Fruit fly (Drosophila melanogaster) whole organism, pupa: Measurements from ENCODE around the gene CG33332.

Experiments used
- CG10348 ChIP-seq: fragments of 200-800 bp; sonication (Bioruptor generic); IDR thresholded peaks from 2 replicates; pipeline ENCODE4 v1.3.6; 2022; ENCODE audit warnings: missing biosample characterization, missing genetic modification characterization
- CG12605 ChIP-seq: fragments of 200-800 bp; sonication (Bioruptor generic); IDR thresholded peaks from 2 replicates; pipeline ENCODE4 v1.3.6; 2022; ENCODE audit warnings: missing biosample characterization, missing genetic modification characterization
- CG13204 ChIP-seq: fragments of 200-800 bp; sonication (Bioruptor generic); optimal IDR thresholded peaks from 2 replicates; lab custom pipeline; 2018; ENCODE audit warnings: missing biosample characterization, mild to moderate bottlenecking, missing genetic modification characterization, moderate library complexity
- CG14655 ChIP-seq: fragments of 200-800 bp; sonication (Bioruptor generic); optimal IDR thresholded peaks from 3 replicates; lab custom pipeline; 2017; ENCODE audit warnings: mild to moderate bottlenecking, missing biosample characterization, missing genetic modification reagents, missing genetic modification characterization
- CG15710 ChIP-seq: fragments of 200-800 bp; sonication (Bioruptor generic); optimal IDR thresholded peaks from 2 replicates; lab custom pipeline; 2018; ENCODE audit warnings: missing biosample characterization, mild to moderate bottlenecking, missing genetic modification characterization, moderate library complexity
- CG17806 ChIP-seq: fragments of 200-800 bp; sonication (Bioruptor generic); optimal IDR thresholded peaks from 2 replicates; lab custom pipeline; 2018; ENCODE audit warnings: missing biosample characterization, mild to moderate bottlenecking, missing genetic modification characterization, moderate library complexity
- CG32121 ChIP-seq: fragments of 200-800 bp; sonication (Bioruptor generic); IDR thresholded peaks from 2 replicates; pipeline ENCODE4 v1.3.6; 2022; ENCODE audit warnings: missing biosample characterization, missing genetic modification characterization
- CG34367 ChIP-seq: fragments of 200-800 bp; sonication (Bioruptor generic); optimal IDR thresholded peaks from 2 replicates; lab custom pipeline; 2018; ENCODE audit warnings: missing biosample characterization, mild to moderate bottlenecking, missing genetic modification characterization
- CG4496 ChIP-seq: fragments of 200-800 bp; sonication (Bioruptor generic); IDR thresholded peaks from 3 replicates; pipeline ENCODE4 v1.3.6; 2022; ENCODE audit warnings: missing biosample characterization, missing genetic modification characterization
- CG8159 ChIP-seq: fragments of 200-800 bp; sonication (Bioruptor generic); optimal IDR thresholded peaks from 3 replicates; lab custom pipeline; 2018; ENCODE audit warnings: missing biosample characterization, mild to moderate bottlenecking, missing genetic modification characterization, moderate library complexity
- CG8301 ChIP-seq: fragments of 200-800 bp; sonication (Bioruptor generic); optimal IDR thresholded peaks from 2 replicates; lab custom pipeline; 2018; ENCODE audit warnings: missing biosample characterization, mild to moderate bottlenecking, missing genetic modification characterization
- CG9948 ChIP-seq: fragments of 200-800 bp; sonication (Bioruptor generic); optimal IDR thresholded peaks from 2 replicates; lab custom pipeline; 2018; ENCODE audit warnings: missing biosample characterization, mild to moderate bottlenecking, missing genetic modification characterization, moderate library complexity
- D1 ChIP-seq: fragments of 200-800 bp; sonication (Bioruptor generic); optimal IDR thresholded peaks from 2 replicates; lab custom pipeline; 2018; ENCODE audit warnings: missing biosample characterization, mild to moderate bottlenecking, missing genetic modification characterization, moderate library complexity
- EcR ChIP-seq: fragments of 200-800 bp; sonication (Bioruptor generic); optimal IDR thresholded peaks from 3 replicates; lab custom pipeline; 2019; ENCODE audit warnings: missing biosample characterization, missing genetic modification characterization, mild to moderate bottlenecking, moderate library complexity, missing genetic modification reagents
- Ets98B ChIP-seq: fragments of 200-800 bp; sonication (Bioruptor generic); IDR thresholded peaks from 2 replicates; pipeline ENCODE4 v1.3.6; 2022; ENCODE audit warnings: missing biosample characterization, missing genetic modification characterization
- Pif1A ChIP-seq: fragments of 200-800 bp; sonication (Bioruptor generic); optimal IDR thresholded peaks from 3 replicates; lab custom pipeline; 2016; ENCODE audit warnings: missing biosample characterization, missing genetic modification characterization
- Pif1B ChIP-seq: fragments of 200-800 bp; sonication (Bioruptor generic); optimal IDR thresholded peaks from 3 replicates; lab custom pipeline; 2016; ENCODE audit warnings: missing biosample characterization, missing genetic modification characterization
- Snoo ChIP-seq: fragments of 200-800 bp; sonication (Bioruptor generic); optimal IDR thresholded peaks from 3 replicates; lab custom pipeline; 2017; ENCODE audit warnings: missing biosample characterization, mild to moderate bottlenecking, missing genetic modification characterization, inconsistent platforms
- fd96Ca ChIP-seq: fragments of 200-800 bp; sonication (Bioruptor generic); IDR thresholded peaks from 3 replicates; pipeline ENCODE4 v1.3.6; 2022; ENCODE audit warnings: missing biosample characterization, missing genetic modification characterization
- gl ChIP-seq: fragments of 200-800 bp; sonication (Bioruptor generic); optimal IDR thresholded peaks from 2 replicates; lab custom pipeline; 2018; ENCODE audit warnings: missing biosample characterization, mild to moderate bottlenecking, missing genetic modification characterization
- rn ChIP-seq: fragments of 200-800 bp; sonication (Bioruptor generic); IDR thresholded peaks from 2 replicates; pipeline ENCODE4 v1.3.6; 2022; ENCODE audit warnings: missing biosample characterization, missing genetic modification characterization

Gene CG33332

DNA sequence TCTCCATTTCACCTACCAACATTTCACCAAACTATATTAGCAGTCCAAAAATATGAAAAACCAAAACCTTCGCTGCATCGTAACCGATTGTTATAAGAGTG lies 8.4 kb downstream of the CG33332 start, which contains the start of gene CG14860:
Gene CG14860, plus strand, starts transcription at position 2 of the 101 bp plus-strand sequence.
- TF ChIP-seq Pif1B (GFP tag; lab: Kevin White, UChicago) (no peak), CG12605 (no peak), Pif1A (GFP tag; lab: Kevin White, UChicago) (no peak), fd96Ca (GFP tag; lab: Robert Waterston, UW) (no peak), Ets98B (GFP tag; lab: Robert Waterston, UW) (no peak), CG15710 (tag; lab: Kevin White, UChicago) (no peak), EcR (no peak), rn (GFP tag; lab: Robert Waterston, UW) (no peak), CG9948 (no peak), CG10348 (GFP tag; lab: Robert Waterston, UW) (no peak)
- TF ChIP-seq, all 21 proteins: peak for 0

DNA sequence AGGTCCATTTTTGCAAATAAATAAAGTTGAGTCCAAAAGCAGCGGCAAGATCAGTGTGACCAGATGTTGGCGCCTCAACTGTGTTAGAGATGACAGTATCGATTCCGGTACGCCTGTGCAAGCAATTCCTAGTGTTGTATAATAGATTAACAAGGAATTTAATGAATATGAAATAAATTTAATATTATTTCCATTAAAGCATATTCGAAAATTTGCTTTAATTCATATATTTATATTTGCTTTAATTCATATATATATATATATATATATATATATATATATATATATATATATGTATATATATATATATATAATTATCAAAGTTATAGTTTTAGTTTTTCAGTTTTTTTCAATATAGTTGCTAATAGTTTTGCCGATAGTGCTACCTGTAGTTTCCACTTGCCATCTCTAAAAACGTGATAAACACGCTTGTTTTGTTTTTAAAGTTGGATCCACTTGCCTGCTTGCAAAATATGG lies 12.1 kb downstream of the CG33332 start, which contains the start of the genes Nup93-2 and CG3817:
Gene Nup93-2, minus strand, starts transcription at position 93 of the 477 bp plus-strand sequence.
Gene CG3817, plus strand, starts transcription at position 460 of the 477 bp plus-strand sequence.
- TF ChIP-seq EcR (no peak), Snoo (peak; percentile 71), CG17806 (peak; percentile 32), CG4496 (GFP tag; lab: Robert Waterston, UW) (0 out of 3 replicates have a peak, but pooled peaks have one; percentile 47), fd96Ca (GFP tag; lab: Robert Waterston, UW) (peak; percentile 50; the same call in 1 of the 3 replicates), CG15710 (tag; lab: Kevin White, UChicago) (peak; percentile 20), Pif1B (GFP tag; lab: Kevin White, UChicago) (no peak), CG8301 (no peak), gl (tag; lab: Kevin White, UChicago) (no peak), Ets98B (GFP tag; lab: Robert Waterston, UW) (no peak; the same call in 1 of the 2 replicates), rn (GFP tag; lab: Robert Waterston, UW) (0 out of 2 replicates have a peak, but pooled peaks have one; percentile 15), Pif1A (GFP tag; lab: Kevin White, UChicago) (no peak), CG34367 (tag; lab: Kevin White, UChicago) (peak; percentile 8), CG10348 (GFP tag; lab: Robert Waterston, UW) (no peak), CG12605 (no peak), CG14655 (GFP tag; lab: Kevin White, UChicago) (no peak), CG13204 (GFP tag; lab: Kevin White, UChicago) (no peak), CG9948 (peak; percentile 74), CG8159 (tag; lab: Kevin White, UChicago) (peak; percentile 38), D1 (tag; lab: Kevin White, UChicago) (no peak), CG32121 (GFP tag; lab: Robert Waterston, UW) (0 out of 2 replicates have a peak, but pooled peaks have one; percentile 22)

DNA sequence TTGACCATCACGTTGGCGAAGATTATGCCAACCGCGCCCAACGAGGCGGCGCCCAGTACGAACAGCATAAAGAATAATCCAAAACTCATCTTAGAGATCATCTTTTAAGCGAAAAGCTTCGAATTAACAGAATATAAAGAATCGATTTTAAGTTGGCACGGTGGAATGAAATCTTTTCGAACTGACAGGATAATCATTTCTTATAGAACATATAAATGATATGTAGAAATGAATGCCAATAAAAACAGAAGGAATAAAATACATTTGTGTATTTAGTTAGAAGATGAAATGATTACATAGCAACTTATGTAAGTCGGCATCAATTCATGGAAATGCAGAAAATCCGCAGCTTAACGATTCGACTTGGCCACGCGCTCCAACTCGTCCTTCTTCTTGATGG lies 13.9 kb downstream of the CG33332 start, which contains the start of gene VhaPPA1-2:
Gene VhaPPA1-2, minus strand, starts transcription at position 101 of the 400 bp plus-strand sequence.
- TF ChIP-seq rn (GFP tag; lab: Robert Waterston, UW): no peak
- no peak for TF ChIP-seq CG9948
- no peak for TF ChIP-seq CG8159 (tag; lab: Kevin White, UChicago)
- TF ChIP-seq Pif1B (GFP tag; lab: Kevin White, UChicago): no peak
- TF ChIP-seq fd96Ca (GFP tag; lab: Robert Waterston, UW): no peak
- no peak for TF ChIP-seq CG4496 (GFP tag; lab: Robert Waterston, UW)
- no peak for TF ChIP-seq CG13204 (GFP tag; lab: Kevin White, UChicago)
- TF ChIP-seq EcR: no peak
- no peak for TF ChIP-seq CG34367 (tag; lab: Kevin White, UChicago)

DNA sequence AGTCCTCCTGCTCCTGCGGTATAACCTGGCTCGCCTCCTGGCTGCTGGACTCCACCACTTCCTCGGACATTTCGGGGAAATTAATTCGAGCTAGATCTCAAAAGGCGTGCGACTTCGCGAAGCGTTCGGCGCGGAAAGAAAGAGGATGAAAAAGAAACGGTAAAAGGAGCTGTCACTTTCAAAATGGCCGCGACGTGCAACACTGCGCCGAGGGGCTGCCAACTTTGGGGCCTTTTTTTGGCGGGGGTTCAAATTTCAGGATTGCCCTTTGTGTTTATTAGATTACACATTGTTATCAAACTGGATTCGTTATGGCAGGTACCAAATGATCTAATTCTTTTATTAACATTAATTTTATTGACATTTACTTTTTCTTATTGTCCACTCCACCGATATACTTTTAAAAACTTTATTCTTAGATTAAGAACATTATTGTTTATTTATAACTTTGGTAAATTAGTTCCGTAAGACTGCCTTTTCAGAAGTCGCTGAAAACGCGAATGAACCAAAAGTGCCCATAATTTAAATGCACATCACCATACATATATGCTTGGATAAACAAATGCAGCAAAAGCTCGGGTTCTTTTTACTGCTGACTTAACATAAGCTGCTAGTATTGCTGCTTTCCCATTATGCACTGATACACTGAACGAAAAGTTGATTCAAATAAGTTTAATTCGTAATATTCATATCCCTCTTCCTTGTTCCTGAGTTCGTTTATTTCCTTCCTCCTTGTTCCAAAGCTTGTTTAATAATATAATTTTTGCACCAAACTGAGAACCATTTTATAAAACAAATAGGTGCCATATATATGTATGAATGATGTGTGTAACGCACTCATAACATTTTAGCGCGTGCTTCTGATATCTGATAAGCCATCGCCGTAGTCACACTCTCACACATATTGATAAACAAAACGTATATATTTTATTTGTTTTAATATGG lies 15.4 kb downstream of the CG33332 start, which contains the start of gene RpS5b:
Gene RpS5b, minus strand, starts transcription at position 156 of the 945 bp plus-strand sequence.
- TF ChIP-seq CG8301 (no peak), Snoo (peak; percentile 7)
- TF ChIP-seq, all 21 proteins: peak for 1

DNA sequence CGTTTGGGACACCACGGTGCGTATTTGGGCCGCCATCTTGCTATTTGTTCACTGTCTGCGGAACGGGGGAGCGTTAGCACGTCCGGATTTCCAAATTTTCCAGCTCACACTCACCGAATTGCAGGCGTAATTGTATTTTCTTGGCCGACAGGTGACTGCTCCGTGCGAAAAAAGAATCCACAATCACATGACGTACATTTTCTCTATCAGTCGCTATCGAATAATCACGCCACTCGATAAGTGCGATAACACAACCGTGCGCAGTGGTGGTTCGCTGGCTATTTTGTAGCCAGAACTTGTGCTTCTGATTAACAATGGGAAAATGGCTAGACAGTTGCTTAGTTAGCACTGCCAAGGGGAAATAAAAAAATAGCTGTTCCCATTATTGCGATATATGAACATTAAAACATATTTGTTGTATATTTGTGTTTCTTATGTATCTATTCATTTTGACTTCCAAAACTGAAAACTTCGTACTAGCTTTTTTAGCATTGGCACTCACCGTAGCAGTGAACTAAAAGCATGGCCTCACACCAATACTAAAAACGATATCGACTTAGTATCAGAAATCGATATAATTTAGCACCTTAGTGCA lies 17.7 kb downstream of the CG33332 start, which contains the start of gene VhaPPA1-1:
Gene VhaPPA1-1, minus strand, starts transcription at position 225 of the 595 bp plus-strand sequence.
- TF ChIP-seq CG13204 (GFP tag; lab: Kevin White, UChicago) (no peak), Pif1B (GFP tag; lab: Kevin White, UChicago) (no peak), CG14655 (GFP tag; lab: Kevin White, UChicago) (no peak), CG8159 (tag; lab: Kevin White, UChicago) (no peak), CG12605 (no peak), EcR (no peak), CG8301 (no peak), rn (GFP tag; lab: Robert Waterston, UW) (no peak), CG4496 (GFP tag; lab: Robert Waterston, UW) (no peak)

DNA sequence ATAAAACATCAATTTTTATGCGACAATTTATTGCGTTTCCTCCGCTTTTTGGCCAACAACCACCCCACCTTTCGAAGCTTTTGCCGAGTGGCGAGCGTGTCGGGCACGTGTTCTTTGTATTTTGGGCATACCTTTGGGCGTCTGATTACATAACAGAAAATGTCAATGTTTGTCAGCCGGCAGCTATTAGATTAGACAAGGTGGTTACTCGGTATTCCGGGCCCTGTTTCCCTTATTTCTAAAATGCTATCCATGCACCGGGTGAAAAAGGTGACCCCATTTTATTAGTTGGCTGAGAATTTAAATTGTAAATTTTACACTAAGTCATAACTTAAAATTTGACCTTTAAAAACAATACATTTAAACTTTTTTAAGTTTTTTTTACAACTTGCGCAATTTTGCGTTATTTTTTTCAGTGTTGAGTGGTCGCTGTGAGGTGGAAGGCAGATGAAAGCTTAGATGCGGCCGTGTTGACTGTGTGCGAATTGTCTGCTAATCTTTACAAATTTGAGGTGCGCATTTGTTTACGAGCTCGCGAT lies 26.3 kb downstream of the CG33332 start:
- TF ChIP-seq CG34367 (tag; lab: Kevin White, UChicago): no peak
- no peak for TF ChIP-seq CG10348 (GFP tag; lab: Robert Waterston, UW)
- no peak for TF ChIP-seq CG8301
- TF ChIP-seq fd96Ca (GFP tag; lab: Robert Waterston, UW): no peak
- TF ChIP-seq CG9948: no peak
- no peak for TF ChIP-seq CG17806
- no peak for TF ChIP-seq Pif1B (GFP tag; lab: Kevin White, UChicago)
- TF ChIP-seq CG4496 (GFP tag; lab: Robert Waterston, UW): no peak
- no peak for TF ChIP-seq Ets98B (GFP tag; lab: Robert Waterston, UW)
- TF ChIP-seq CG8159 (tag; lab: Kevin White, UChicago): no peak
- no peak for TF ChIP-seq CG32121 (GFP tag; lab: Robert Waterston, UW)
- TF ChIP-seq gl (tag; lab: Kevin White, UChicago): no peak
- TF ChIP-seq rn (GFP tag; lab: Robert Waterston, UW): no peak
- TF ChIP-seq EcR: no peak
- TF ChIP-seq, all 21 proteins: peak for 0
